Worm (Caenorhabditis elegans) whole organism, young adult: ENCODE data around the gene asp-5.

Source experiments
- F33H1.4 ChIP-seq: fragments of 200-800 bp; sonication (Bioruptor generic); IDR thresholded peaks from 2 replicates; pipeline ENCODE4 v1.3.6; 2022; ENCODE audit warnings: missing genetic modification reagents, missing genetic modification characterization, missing compliant biosample characterization
- F52B5.7 ChIP-seq: sonication (generic microtip); optimal IDR thresholded peaks from 2 replicates; lab custom pipeline; 2016; ENCODE audit warnings: mild to moderate bottlenecking, missing genetic modification characterization, missing compliant biosample characterization
- Y67H2A.10 ChIP-seq: fragments of 200-800 bp; sonication (Bioruptor generic); conservative IDR thresholded peaks from 2 replicates; pipeline ENCODE4 v1.3.6; 2022; ENCODE audit warnings: missing genetic modification reagents, missing genetic modification characterization, missing compliant biosample characterization
- ama-1 ChIP-seq, 3 experiments: fragments of 150-350 bp in 1 of 3; sonication (generic microtip) in 2 of 3; optimal IDR thresholded peaks; 2 replicates each; lab custom pipeline; 2014 to 2018; ENCODE audit warnings: missing biosample characterization in 2 of 3, missing genetic modification characterization in 2 of 3, missing genetic modification reagents in 2 of 3
- ccch-3 ChIP-seq: fragments of 200-800 bp; sonication (Bioruptor generic); optimal IDR thresholded peaks from 2 replicates; lab custom pipeline; 2018; ENCODE audit warnings: mild to moderate bottlenecking, missing genetic modification characterization, missing compliant biosample characterization
- hrde-1 ChIP-seq: sonication (generic microtip); optimal IDR thresholded peaks from 2 replicates; lab custom pipeline; 2016; ENCODE audit warnings: missing genetic modification characterization, mild to moderate bottlenecking, missing compliant biosample characterization, moderate library complexity, missing genotype, missing genetic modification reagents, borderline replicate concordance
- lag-1 ChIP-seq: fragments of 200-800 bp; sonication (Bioruptor generic); IDR thresholded peaks from 2 replicates; pipeline ENCODE4 v1.3.6; 2022; ENCODE audit warnings: missing genetic modification reagents, missing genetic modification characterization, missing compliant biosample characterization
- nfyb-1 ChIP-seq: fragments of 200-800 bp; sonication (Bioruptor generic); IDR thresholded peaks from 2 replicates; pipeline ENCODE4 v1.3.6; 2022; ENCODE audit warnings: missing genetic modification reagents, missing genetic modification characterization, missing compliant biosample characterization
- nhr-27 ChIP-seq: fragments of 200-800 bp; sonication (Bioruptor generic); optimal IDR thresholded peaks from 2 replicates; lab custom pipeline; 2018; ENCODE audit warnings: mild to moderate bottlenecking, missing genetic modification characterization, moderate library complexity, missing compliant biosample characterization
- snpc-1.3 ChIP-seq: sonication (generic microtip); optimal IDR thresholded peaks from 2 replicates; lab custom pipeline; 2017; ENCODE audit warnings: missing genetic modification characterization, mild to moderate bottlenecking, missing compliant biosample characterization, antibody characterized with exemption, moderate library complexity, missing genotype, missing genetic modification reagents; ENCODE audit not compliant: insufficient read depth
- somi-1 ChIP-seq: fragments of 200-800 bp; sonication (Bioruptor generic); optimal IDR thresholded peaks from 2 replicates; lab custom pipeline; 2018; ENCODE audit warnings: mild to moderate bottlenecking, missing genetic modification characterization, missing compliant biosample characterization
- unc-62 ChIP-seq: fragments of 150-350 bp; optimal IDR thresholded peaks from 2 replicates; lab custom pipeline; 2014; ENCODE audit warnings: missing biosample characterization, missing genetic modification reagents, missing genetic modification characterization

DNA sequence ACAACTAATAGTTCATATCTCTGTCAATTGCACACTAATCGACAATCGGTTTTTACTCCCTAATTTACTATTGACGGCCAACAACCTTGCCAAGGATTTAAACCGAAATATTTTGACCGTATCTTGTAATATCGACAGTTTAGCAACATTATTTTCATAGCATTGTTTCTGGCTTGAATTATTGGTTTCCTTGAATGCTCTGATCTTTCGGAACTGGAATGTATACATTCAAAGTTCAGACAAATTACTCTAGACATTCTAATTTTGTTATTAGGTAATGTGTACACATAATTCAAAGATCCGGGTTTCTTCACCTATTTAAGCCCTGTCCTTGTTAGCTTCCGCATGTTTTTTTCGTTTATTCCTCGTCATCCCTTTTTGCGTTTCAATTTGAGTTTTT, 8.2 kb upstream of the asp-5 start, which contains the start of gene C16D9.9:
- TF ChIP-seq F52B5.7 (tag; lab: Kevin White, UChicago) (no peak), somi-1 (no peak), nhr-27 (tag; lab: Kevin White, UChicago) (no peak), nfyb-1 (GFP tag; lab: Robert Waterston, UW) (no peak), Y67H2A.10 (no peak), snpc-1.3 (tag; lab: Kevin White, UChicago) (no peak), ama-1 (optimal IDR thresholded peaks at IDR 0.05; lab: Kevin White, UChicago) (no peak), ama-1 (GFP tag; optimal IDR thresholded peaks at IDR 0.05; lab: Kevin White, UChicago) (no peak), hrde-1 (tag; lab: Kevin White, UChicago) (no peak), lag-1 (GFP tag; lab: Robert Waterston, UW) (no peak), unc-62 (GFP tag; lab: Kevin White, UChicago) (no peak), F33H1.4 (GFP tag; lab: Robert Waterston, UW) (no peak), ccch-3 (GFP tag; lab: Kevin White, UChicago) (no peak)
